Worm (Caenorhabditis elegans): ENCODE data around the gene F58F12.1.

DNA sequence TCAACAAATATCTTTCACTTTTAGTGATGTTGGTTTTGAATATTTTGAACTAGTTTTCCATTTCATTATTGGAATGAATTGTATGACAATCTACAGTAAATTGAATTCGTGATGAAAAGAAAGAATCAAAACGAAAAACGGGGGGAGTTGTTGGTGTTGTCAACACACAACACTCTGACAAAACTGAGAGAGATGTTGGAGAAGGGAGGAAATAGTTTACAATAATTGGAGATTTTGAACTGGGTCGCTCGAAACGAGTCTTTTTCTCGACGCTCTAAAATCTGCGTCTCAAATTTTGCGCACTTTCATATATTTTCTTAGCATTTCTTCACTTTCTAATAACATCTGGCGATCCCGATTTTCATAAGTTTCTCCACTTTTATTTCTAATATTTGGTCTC lies 39.6 kb upstream of the F58F12.1 start, which contains the start of gene txt-18:
- TF ChIP-seq elt-1 (tag; optimal IDR thresholded peaks at IDR 0.05) (no peak), elt-3 (tag; optimal IDR thresholded peaks at IDR 0.05) (no peak), ceh-9 (tag; optimal IDR thresholded peaks at IDR 0.05) (no peak)
